Worm (Caenorhabditis elegans) whole organism, late embryonic: ENCODE results near the gene D1086.18.

ENCODE experiments used
- C08G9.2 ChIP-seq: sonication (generic microtip); optimal IDR thresholded peaks from 2 replicates; lab custom pipeline; 2016; ENCODE audit warnings: mild to moderate bottlenecking, missing genetic modification characterization, moderate library complexity, missing compliant biosample characterization
- C38D4.7 ChIP-seq: fragments of 200-800 bp; sonication (Bioruptor generic); optimal IDR thresholded peaks from 2 replicates; lab custom pipeline; 2018; ENCODE audit warnings: mild to moderate bottlenecking, missing genetic modification characterization, moderate library complexity, missing compliant biosample characterization
- T23F11.4 ChIP-seq: fragments of 200-800 bp; sonication (Bioruptor generic); optimal IDR thresholded peaks from 2 replicates; lab custom pipeline; 2018; ENCODE audit warnings: mild to moderate bottlenecking, missing genetic modification characterization, missing compliant biosample characterization
- ama-1 ChIP-seq: fragments of 150-350 bp; optimal IDR thresholded peaks from 2 replicates; lab custom pipeline; 2014
- ceh-18 ChIP-seq: sonication (generic microtip); optimal IDR thresholded peaks from 2 replicates; lab custom pipeline; 2016; ENCODE audit warnings: missing genetic modification characterization, missing compliant biosample characterization
- ceh-19 ChIP-seq: fragments of 200-800 bp; sonication (Bioruptor generic); optimal IDR thresholded peaks from 2 replicates; lab custom pipeline; 2018; ENCODE audit warnings: mild to moderate bottlenecking, missing genetic modification characterization, missing compliant biosample characterization
- ceh-2 ChIP-seq: sonication (generic microtip); optimal IDR thresholded peaks from 2 replicates; lab custom pipeline; 2016; ENCODE audit warnings: missing genotype, missing genetic modification characterization, missing compliant biosample characterization
- ceh-30 ChIP-seq: fragments of 150-350 bp; optimal IDR thresholded peaks from 2 replicates; lab custom pipeline; 2014; ENCODE audit warnings: missing biosample characterization, missing genetic modification characterization
- ceh-31 ChIP-seq: sonication (generic microtip); optimal IDR thresholded peaks from 2 replicates; lab custom pipeline; 2016; ENCODE audit warnings: missing genetic modification characterization, missing compliant biosample characterization
- ceh-34 ChIP-seq: sonication (generic microtip); optimal IDR thresholded peaks from 2 replicates; lab custom pipeline; 2016; ENCODE audit warnings: mild to moderate bottlenecking, missing genetic modification characterization, missing compliant biosample characterization
- ceh-45 ChIP-seq: fragments of 200-800 bp; sonication (Bioruptor generic); IDR thresholded peaks from 2 replicates; pipeline ENCODE4 v1.3.6; 2022; ENCODE audit warnings: missing genetic modification reagents, missing genetic modification characterization, missing compliant biosample characterization
- ceh-48 ChIP-seq: sonication (generic microtip); optimal IDR thresholded peaks from 2 replicates; lab custom pipeline; 2016; ENCODE audit warnings: missing genetic modification characterization, inconsistent platforms, missing compliant biosample characterization
- ceh-6 ChIP-seq: fragments of 200-800 bp; sonication (Bioruptor generic); optimal IDR thresholded peaks from 2 replicates; lab custom pipeline; 2018; ENCODE audit warnings: mild to moderate bottlenecking, missing genetic modification characterization, missing compliant biosample characterization
- ceh-9 ChIP-seq: sonication (generic microtip); optimal IDR thresholded peaks from 2 replicates; lab custom pipeline; 2016; ENCODE audit warnings: mild to moderate bottlenecking, missing genetic modification characterization, inconsistent platforms, missing compliant biosample characterization
- dmd-4 ChIP-seq: sonication (generic microtip); optimal IDR thresholded peaks from 2 replicates; lab custom pipeline; 2016; ENCODE audit warnings: borderline replicate concordance, missing genetic modification characterization, missing compliant biosample characterization
- dve-1 ChIP-seq: sonication (generic microtip); optimal IDR thresholded peaks from 2 replicates; lab custom pipeline; 2017; ENCODE audit warnings: antibody characterized with exemption, mild to moderate bottlenecking, missing genetic modification characterization, missing compliant biosample characterization
- elt-4 ChIP-seq: sonication (generic microtip); optimal IDR thresholded peaks from 2 replicates; lab custom pipeline; 2016; ENCODE audit warnings: missing genetic modification characterization, missing compliant biosample characterization
- eyg-1 ChIP-seq: sonication (generic microtip); optimal IDR thresholded peaks from 2 replicates; lab custom pipeline; 2016; ENCODE audit warnings: missing genotype, missing genetic modification characterization, missing compliant biosample characterization
- fax-1 ChIP-seq: sonication (generic microtip); optimal IDR thresholded peaks from 2 replicates; lab custom pipeline; 2016; ENCODE audit warnings: missing genotype, missing genetic modification characterization, missing compliant biosample characterization
- hlh-13 ChIP-seq: fragments of 200-800 bp; sonication (Bioruptor generic); optimal IDR thresholded peaks from 2 replicates; lab custom pipeline; 2018; ENCODE audit warnings: mild to moderate bottlenecking, missing genetic modification characterization, missing compliant biosample characterization
- hlh-6 ChIP-seq: sonication (generic microtip); optimal IDR thresholded peaks from 2 replicates; lab custom pipeline; 2016; ENCODE audit warnings: missing genotype, missing genetic modification characterization, missing compliant biosample characterization
- mec-3 ChIP-seq: sonication (generic microtip); optimal IDR thresholded peaks from 2 replicates; lab custom pipeline; 2016; ENCODE audit warnings: borderline replicate concordance, missing genetic modification characterization, missing compliant biosample characterization
- nfya-1 ChIP-seq: sonication (generic microtip); optimal IDR thresholded peaks from 2 replicates; lab custom pipeline; 2017; ENCODE audit warnings: missing genetic modification characterization, mild to moderate bottlenecking, missing compliant biosample characterization, antibody characterized with exemption, moderate library complexity
- nhr-232 ChIP-seq: sonication (generic microtip); optimal IDR thresholded peaks from 2 replicates; lab custom pipeline; 2016; ENCODE audit warnings: missing genetic modification characterization, missing compliant biosample characterization
- npax-4 ChIP-seq: sonication (generic microtip); optimal IDR thresholded peaks from 2 replicates; lab custom pipeline; 2016; ENCODE audit warnings: missing genetic modification characterization, missing compliant biosample characterization
- odd-2 ChIP-seq: sonication (generic microtip); optimal IDR thresholded peaks from 2 replicates; lab custom pipeline; 2017; ENCODE audit warnings: antibody characterized with exemption, mild to moderate bottlenecking, missing genetic modification characterization, missing compliant biosample characterization
- pqm-1 ChIP-seq: sonication (generic microtip); optimal IDR thresholded peaks from 2 replicates; lab custom pipeline; 2016; ENCODE audit warnings: missing genetic modification characterization, missing compliant biosample characterization
- pros-1 ChIP-seq: fragments of 150-350 bp; optimal IDR thresholded peaks from 2 replicates; lab custom pipeline; 2014; ENCODE audit warnings: missing biosample characterization, missing genetic modification reagents, missing genetic modification characterization
- sox-2 ChIP-seq: fragments of 200-800 bp; sonication (Bioruptor generic); IDR thresholded peaks from 2 replicates; pipeline ENCODE4 v1.3.6; 2022; ENCODE audit warnings: missing genetic modification reagents, missing genetic modification characterization, missing compliant biosample characterization
- syd-9 ChIP-seq: sonication (generic microtip); optimal IDR thresholded peaks from 2 replicates; lab custom pipeline; 2016; ENCODE audit warnings: mild to moderate bottlenecking, missing genetic modification characterization, moderate library complexity, missing compliant biosample characterization
- ttx-3 ChIP-seq: sonication (generic microtip); optimal IDR thresholded peaks from 2 replicates; lab custom pipeline; 2016; ENCODE audit warnings: missing genetic modification reagents, missing genetic modification characterization, missing compliant biosample characterization
- unc-3 ChIP-seq, 2 experiments: fragments of 200-800 bp in 1 of 2; sonication (Bioruptor generic) in 1 of 2; sonication (generic microtip) in 1 of 2; conservative IDR thresholded peaks in 1 of 2; optimal IDR thresholded peaks in 1 of 2; 2 replicates each; pipeline versions ENCODE4 v1.3.6 to Lab custom; 2016 to 2022; ENCODE audit warnings: missing compliant biosample characterization in 2 of 2, missing genetic modification characterization in 2 of 2, missing genetic modification reagents in 1 of 2
- unc-42 ChIP-seq: sonication (generic microtip); optimal IDR thresholded peaks from 2 replicates; lab custom pipeline; 2016; ENCODE audit warnings: missing genotype, missing genetic modification characterization, missing compliant biosample characterization

D1086.18 gene

ce11 chrV:14057540-14057939 lies 28.1 kb upstream of the D1086.18 start, which contains the start of gene F58D12.3:
Gene F58D12.3 (plus strand): TSS chrV:14057840.
- no peak for TF ChIP-seq sox-2 (GFP tag; lab: Robert Waterston, UW)

ce11 chrV:14063980-14064379 lies 21.7 kb upstream of the D1086.18 start:
- TF ChIP-seq ceh-34 (tag; lab: Kevin White, UChicago): no peak
- no peak for TF ChIP-seq unc-42 (tag; lab: Kevin White, UChicago)
- TF ChIP-seq ceh-48 (tag; lab: Kevin White, UChicago): no peak
- TF ChIP-seq odd-2 (tag; lab: Kevin White, UChicago): no peak
- peak; percentile 94 for TF ChIP-seq nfya-1 (tag; lab: Kevin White, UChicago)
- no peak for TF ChIP-seq ceh-18 (tag; lab: Kevin White, UChicago)

ce11 chrV:14064422-14064821 lies 21.3 kb upstream of the D1086.18 start, which contains the start of gene D1086.21:
Gene D1086.21 (plus strand): TSS chrV:14064722.
- TF ChIP-seq pros-1 (tag; lab: Kevin White, UChicago) (no peak), dve-1 (no peak), nfya-1 (tag; lab: Kevin White, UChicago) (no peak), mec-3 (tag; lab: Kevin White, UChicago) (no peak), ceh-30 (tag; lab: Kevin White, UChicago) (no peak), ceh-6 (GFP tag; lab: Kevin White, UChicago) (no peak), ceh-19 (no peak), ceh-9 (tag; lab: Kevin White, UChicago) (no peak), npax-4 (no peak), hlh-6 (tag; lab: Kevin White, UChicago) (no peak), ceh-31 (no peak), sox-2 (GFP tag; lab: Robert Waterston, UW) (no peak), hlh-13 (no peak), syd-9 (tag; lab: Kevin White, UChicago) (no peak), ama-1 (lab: Kevin White, UChicago) (no peak), ttx-3 (tag; lab: Kevin White, UChicago) (no peak), ceh-45 (GFP tag; lab: Robert Waterston, UW) (no peak), ceh-18 (tag; lab: Kevin White, UChicago) (no peak), eyg-1 (tag; lab: Kevin White, UChicago) (no peak), ceh-48 (tag; lab: Kevin White, UChicago) (no peak)
- TF ChIP-seq, all 69 proteins: peak for 0

- TF ChIP-seq C38D4.7 (GFP tag; lab: Kevin White, UChicago) (no peak), dmd-4 (no peak), unc-3 (GFP tag; conservative IDR thresholded peaks at IDR 0.05; lab: Robert Waterston, UW) (no peak), unc-3 (tag; optimal IDR thresholded peaks at IDR 0.05; lab: Kevin White, UChicago) (no peak), nhr-232 (tag; lab: Kevin White, UChicago) (no peak), fax-1 (tag; lab: Kevin White, UChicago) (no peak), pros-1 (tag; lab: Kevin White, UChicago) (no peak), elt-4 (tag; lab: Kevin White, UChicago) (no peak), ceh-9 (tag; lab: Kevin White, UChicago) (no peak)
- TF ChIP-seq, all 69 proteins: peak for 0
Measured at ce11 chrV:14067816-14068296, 17.8 kb upstream of the D1086.18 start, which contains the start of gene D1086.17. Gene D1086.17 (plus strand): TSS chrV:14067866.

- TF ChIP-seq syd-9 (tag; lab: Kevin White, UChicago) (no peak), ceh-6 (GFP tag; lab: Kevin White, UChicago) (no peak), ceh-2 (tag; lab: Kevin White, UChicago) (no peak), C08G9.2 (tag; lab: Kevin White, UChicago) (no peak), T23F11.4 (no peak), pqm-1 (tag; lab: Kevin White, UChicago) (no peak), elt-4 (tag; lab: Kevin White, UChicago) (no peak)
Measured at ce11 chrV:14069899-14070298, 15.8 kb upstream of the D1086.18 start.
